Fruit fly (Drosophila melanogaster): Measurements from ENCODE around the gene Pdha.

Pdha gene

dm6 chrX:4691226-4691625 lies 10.9 kb upstream of the Pdha start (continued):
- TF ChIP-seq CG15514 (GFP tag; optimal IDR thresholded peaks at IDR 0.05) = peak; percentile 36
- peak; percentile 1 for TF ChIP-seq BtbVII (GFP tag; optimal IDR thresholded peaks at IDR 0.05)
- TF ChIP-seq dmrt99B (tag; optimal IDR thresholded peaks at IDR 0.05) = peak; percentile 34
- peak; percentile 19 for TF ChIP-seq lilli (GFP tag; optimal IDR thresholded peaks at IDR 0.05)
- no peak for TF ChIP-seq prd (optimal IDR thresholded peaks at IDR 0.05)
- peak; percentile 43; the same call in 1 of the 3 replicates for TF ChIP-seq prd (GFP tag; IDR thresholded peaks at IDR 0.05)
- TF ChIP-seq Dll (GFP tag; IDR thresholded peaks at IDR 0.05; ENCODE audit: partially characterized antibody) = no peak
- peak; percentile 15 for TF ChIP-seq CG10979 (tag; optimal IDR thresholded peaks at IDR 0.05)
- 0 out of 2 replicates have a peak, but pooled peaks have one; percentile 26 for TF ChIP-seq CG11085 (GFP tag; IDR thresholded peaks at IDR 0.05)
- TF ChIP-seq Hand (GFP tag; optimal IDR thresholded peaks at IDR 0.05) = peak; percentile 31
- TF ChIP-seq sob (GFP tag; IDR thresholded peaks at IDR 0.05) = peak; percentile 34; the same call in 1 of the 2 replicates
- peak; percentile 56 for TF ChIP-seq CG11504 (tag; optimal IDR thresholded peaks at IDR 0.05)
- TF ChIP-seq ewg (GFP tag; optimal IDR thresholded peaks at IDR 0.05) = peak; percentile 57
- peak; percentile 20 for TF ChIP-seq Oli (tag; optimal IDR thresholded peaks at IDR 0.05)
- peak; percentile 57 for TF ChIP-seq Hmr (GFP tag; optimal IDR thresholded peaks at IDR 0.05)
- TF ChIP-seq CG6689 (GFP tag; IDR thresholded peaks at IDR 0.05) = peak; percentile 20; the same call in 1 of the 2 replicates
- no peak for TF ChIP-seq CG10274 (GFP tag; optimal IDR thresholded peaks at IDR 0.05)
- peak; percentile 20 for TF ChIP-seq Abd-B (GFP tag; optimal IDR thresholded peaks at IDR 0.05)
- TF ChIP-seq dpn (GFP tag; optimal IDR thresholded peaks at IDR 0.05) = peak in 1 of 2 experiments; percentile 12
- no peak for TF ChIP-seq CG7745 (tag; optimal IDR thresholded peaks at IDR 0.05)
- TF ChIP-seq Hr51 (GFP tag; optimal IDR thresholded peaks at IDR 0.05) = peak in 1 of 2 experiments; percentile 37
- peak; percentile 62; the same call in 1 of the 2 replicates for TF ChIP-seq CG32532 (GFP tag; IDR thresholded peaks at IDR 0.05)
- no peak for TF ChIP-seq fd64A (GFP tag; optimal IDR thresholded peaks at IDR 0.05)
- TF ChIP-seq CG1603 (tag; optimal IDR thresholded peaks at IDR 0.05) = peak; percentile 33
- peak; percentile 19 for TF ChIP-seq CG10147 (GFP tag; optimal IDR thresholded peaks at IDR 0.05)
- TF ChIP-seq CG6654 (GFP tag; optimal IDR thresholded peaks at IDR 0.05) = no peak
- TF ChIP-seq slbo (GFP tag; IDR thresholded peaks at IDR 0.05) = peak; percentile 49
- peak; percentile 57 for TF ChIP-seq Fer1 (GFP tag; optimal IDR thresholded peaks at IDR 0.05)
- TF ChIP-seq CG18262 (tag; optimal IDR thresholded peaks at IDR 0.05) = peak; percentile 33
- TF ChIP-seq CG9727 (GFP tag; optimal IDR thresholded peaks at IDR 0.05) = peak; percentile 30
- TF ChIP-seq CG7839 (tag; optimal IDR thresholded peaks at IDR 0.05) = peak; percentile 49
- TF ChIP-seq CG7556 (GFP tag; optimal IDR thresholded peaks at IDR 0.05) = peak; percentile 39
- TF ChIP-seq esg (GFP tag; conservative IDR thresholded peaks at IDR 0.05) = peak; percentile 24; the same call in 1 of the 2 replicates
- TF ChIP-seq nmo (GFP tag; optimal IDR thresholded peaks at IDR 0.05) = peak; percentile 21
- TF ChIP-seq Xrp1 (GFP tag; IDR thresholded peaks at IDR 0.05) = peak; percentile 43; the same call in 1 of the 2 replicates
- peak; percentile 44; the same call in 1 of the 3 replicates for TF ChIP-seq zfh1 (GFP tag; IDR thresholded peaks at IDR 0.05)
- TF ChIP-seq CG8924 (tag; optimal IDR thresholded peaks at IDR 0.05) = peak; percentile 27
- no peak for TF ChIP-seq CG10543 (GFP tag; optimal IDR thresholded peaks at IDR 0.05)
- TF ChIP-seq grau (tag; optimal IDR thresholded peaks at IDR 0.05) = peak; percentile 43
- TF ChIP-seq CG8765 (GFP tag; IDR thresholded peaks at IDR 0.05) = no peak
- peak; percentile 11 for TF ChIP-seq CG17829 (tag; optimal IDR thresholded peaks at IDR 0.05)
- TF ChIP-seq CG30431 (GFP tag; optimal IDR thresholded peaks at IDR 0.05) = peak; percentile 7
- peak; percentile 22 for TF ChIP-seq CG30403 (GFP tag; optimal IDR thresholded peaks at IDR 0.05)
- no peak for TF ChIP-seq zfh2 (GFP tag; optimal IDR thresholded peaks at IDR 0.05)
- TF ChIP-seq CG31224 (GFP tag; IDR thresholded peaks at IDR 0.05) = no peak
- TF ChIP-seq gem (tag; optimal IDR thresholded peaks at IDR 0.05) = peak; percentile 66
- peak; percentile 32 for TF ChIP-seq cwo (GFP tag; optimal IDR thresholded peaks at IDR 0.05)
- no peak for TF ChIP-seq CG12219 (GFP tag; optimal IDR thresholded peaks at IDR 0.05)
- peak; percentile 33 for TF ChIP-seq CG13424 (tag; optimal IDR thresholded peaks at IDR 0.05)
